Fruit fly (Drosophila melanogaster) whole organism, embryonic: ENCODE measurements around the gene Wsck.

Experiments
- CG11398 ChIP-seq: fragments of 200-800 bp; sonication (Bioruptor generic); optimal IDR thresholded peaks from 2 replicates; lab custom pipeline; 2016; ENCODE audit warnings: missing biosample characterization, missing genetic modification characterization
- CG13624 ChIP-seq: fragments of 200-800 bp; sonication (Bioruptor generic); optimal IDR thresholded peaks from 2 replicates; lab custom pipeline; 2016; ENCODE audit warnings: missing biosample characterization, missing genetic modification characterization
- CG17829 ChIP-seq: fragments of 200-800 bp; optimal IDR thresholded peaks from 2 replicates; lab custom pipeline; 2019; ENCODE audit warnings: missing biosample characterization, mild to moderate bottlenecking, missing genetic modification characterization, moderate library complexity
- CG7928 ChIP-seq: fragments of 200-800 bp; sonication (Bioruptor generic); optimal IDR thresholded peaks from 2 replicates; lab custom pipeline; 2017; ENCODE audit warnings: missing biosample characterization, mild to moderate bottlenecking, missing genetic modification characterization
- psq ChIP-seq: fragments of 200-800 bp; sonication (Bioruptor generic); optimal IDR thresholded peaks from 2 replicates; lab custom pipeline; 2017; ENCODE audit warnings: missing biosample characterization, missing genetic modification characterization

DNA sequence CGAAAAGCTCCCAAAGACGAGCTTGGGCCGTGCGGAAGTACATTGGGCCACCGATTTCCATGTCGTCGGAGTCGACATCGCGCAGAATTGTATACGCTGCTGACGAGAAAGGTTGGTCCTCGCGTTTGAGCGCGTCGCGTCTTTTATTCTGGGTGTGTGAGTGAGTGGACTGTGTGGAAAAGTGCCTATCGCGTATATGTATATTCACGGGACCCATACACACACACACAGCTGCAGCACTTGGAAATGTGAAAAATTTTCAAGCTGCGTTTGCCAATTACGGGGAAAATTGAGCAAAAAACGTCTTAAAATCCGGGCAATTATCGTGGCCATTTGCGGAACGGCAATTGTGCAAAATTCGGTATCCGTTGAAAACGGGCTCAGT, 32.5 kb upstream of the Wsck start, which contains the start of gene slo:
- TF ChIP-seq CG7928: no peak
- no peak for TF ChIP-seq psq (GFP tag; lab: Kevin White, UChicago)
- TF ChIP-seq CG17829 (tag; lab: Kevin White, UChicago): no peak
- no peak for TF ChIP-seq CG13624
- TF ChIP-seq CG11398 (GFP tag; lab: Kevin White, UChicago): no peak
